Fruit fly (Drosophila melanogaster) whole organism, embryonic: ENCODE measurements around the gene CG13031.

ENCODE experiments used
- ATbp ChIP-seq: fragments of 200-800 bp; sonication (Bioruptor generic); optimal IDR thresholded peaks from 2 replicates; lab custom pipeline; 2017; ENCODE audit warnings: missing biosample characterization, mild to moderate bottlenecking, missing genetic modification characterization, missing genetic modification reagents
- Asciz ChIP-seq: fragments of 200-800 bp; sonication (Bioruptor generic); optimal IDR thresholded peaks from 2 replicates; lab custom pipeline; 2017; ENCODE audit warnings: missing biosample characterization, mild to moderate bottlenecking, missing genetic modification characterization, missing genetic modification reagents
- C15 ChIP-seq: fragments of 200-800 bp; sonication (Bioruptor generic); IDR thresholded peaks from 3 replicates; pipeline ENCODE4 v1.3.6; 2022; ENCODE audit warnings: missing biosample characterization, missing genetic modification characterization
- CG11456 ChIP-seq: fragments of 200-800 bp; sonication (Bioruptor generic); IDR thresholded peaks from 3 replicates; pipeline ENCODE4 v1.3.6; 2022; ENCODE audit warnings: missing biosample characterization, missing genetic modification characterization
- CG12219 ChIP-seq: fragments of 200-800 bp; sonication (Bioruptor generic); optimal IDR thresholded peaks from 3 replicates; lab custom pipeline; 2018; ENCODE audit warnings: missing biosample characterization, mild to moderate bottlenecking, missing genetic modification characterization
- CG1602 ChIP-seq: fragments of 200-800 bp; sonication (Bioruptor generic); optimal IDR thresholded peaks from 3 replicates; lab custom pipeline; 2016; ENCODE audit warnings: missing biosample characterization, missing genetic modification characterization
- CG1832 ChIP-seq: fragments of 200-800 bp; sonication (Bioruptor generic); optimal IDR thresholded peaks from 2 replicates; lab custom pipeline; 2017; ENCODE audit warnings: missing biosample characterization, mild to moderate bottlenecking, missing genetic modification characterization, inconsistent platforms
- CG18476 ChIP-seq: fragments of 200-800 bp; sonication (Bioruptor generic); optimal IDR thresholded peaks from 2 replicates; lab custom pipeline; 2016; ENCODE audit warnings: missing biosample characterization, mild to moderate bottlenecking, missing genetic modification characterization
- CG18599 ChIP-seq: fragments of 200-800 bp; sonication (Bioruptor generic); optimal IDR thresholded peaks from 3 replicates; lab custom pipeline; 2017; ENCODE audit warnings: missing biosample characterization, missing genetic modification characterization, mild to moderate bottlenecking, moderate library complexity, missing genetic modification reagents
- CG18619 ChIP-seq: fragments of 200-800 bp; sonication (Bioruptor generic); optimal IDR thresholded peaks from 3 replicates; lab custom pipeline; 2017; ENCODE audit warnings: missing biosample characterization, mild to moderate bottlenecking, missing genetic modification characterization
- CG2120 ChIP-seq: fragments of 200-800 bp; sonication (Bioruptor generic); optimal IDR thresholded peaks from 3 replicates; lab custom pipeline; 2016; ENCODE audit warnings: missing biosample characterization, missing genetic modification characterization
- CG2875 ChIP-seq: fragments of 200-800 bp; sonication (Bioruptor generic); optimal IDR thresholded peaks from 2 replicates; lab custom pipeline; 2017; ENCODE audit warnings: missing biosample characterization, mild to moderate bottlenecking, missing genetic modification characterization, missing genetic modification reagents
- CG2889 ChIP-seq: fragments of 200-800 bp; sonication (Bioruptor generic); IDR thresholded peaks from 3 replicates; pipeline ENCODE4 v1.3.6; 2022; ENCODE audit warnings: missing biosample characterization, missing genetic modification characterization
- CG3281 ChIP-seq: fragments of 200-800 bp; sonication (Bioruptor generic); optimal IDR thresholded peaks from 3 replicates; lab custom pipeline; 2017; ENCODE audit warnings: missing biosample characterization, mild to moderate bottlenecking, missing genetic modification characterization
- CG3407 ChIP-seq: fragments of 200-800 bp; sonication (Bioruptor generic); optimal IDR thresholded peaks from 2 replicates; lab custom pipeline; 2018; ENCODE audit warnings: missing biosample characterization, mild to moderate bottlenecking, missing genetic modification characterization
- CG7372 ChIP-seq: fragments of 200-800 bp; sonication (Bioruptor generic); IDR thresholded peaks from 2 replicates; pipeline ENCODE4 v1.3.6; 2022; ENCODE audit warnings: missing biosample characterization, missing genetic modification characterization
- CG7786 ChIP-seq: fragments of 200-800 bp; sonication (Bioruptor generic); optimal IDR thresholded peaks from 2 replicates; lab custom pipeline; 2016; ENCODE audit warnings: missing biosample characterization, missing genetic modification characterization
- CG7963 ChIP-seq: fragments of 200-800 bp; sonication (Bioruptor generic); IDR thresholded peaks from 3 replicates; pipeline ENCODE4 v1.3.6; 2022; ENCODE audit warnings: missing biosample characterization, missing genetic modification characterization; ENCODE audit not compliant: partially characterized antibody
- CG8290 ChIP-seq, 3 experiments: fragments of 200-800 bp; sonication (Bioruptor generic); optimal IDR thresholded peaks; 2 replicates each; lab custom pipeline; 2016 to 2019; ENCODE audit warnings: missing biosample characterization in 3 of 3, missing genetic modification characterization in 3 of 3, mild to moderate bottlenecking in 2 of 3, moderate library complexity in 1 of 3
- CG9817 ChIP-seq: fragments of 200-800 bp; sonication (Bioruptor generic); optimal IDR thresholded peaks from 2 replicates; lab custom pipeline; 2018; ENCODE audit warnings: missing biosample characterization, mild to moderate bottlenecking, missing genetic modification characterization, moderate library complexity
- D19B ChIP-seq: fragments of 200-800 bp; sonication (Bioruptor generic); optimal IDR thresholded peaks from 2 replicates; lab custom pipeline; 2017; ENCODE audit warnings: missing biosample characterization, mild to moderate bottlenecking, missing genetic modification characterization
- Deaf1 ChIP-seq: fragments of 200-800 bp; optimal IDR thresholded peaks from 3 replicates; lab custom pipeline; 2019; ENCODE audit warnings: missing biosample characterization, mild to moderate bottlenecking, missing genetic modification characterization, moderate library complexity
- Dip3 ChIP-seq: fragments of 200-800 bp; sonication (Bioruptor generic); optimal IDR thresholded peaks from 3 replicates; lab custom pipeline; 2016; ENCODE audit warnings: missing biosample characterization, missing genetic modification characterization
- Drgx ChIP-seq: fragments of 200-800 bp; sonication (Bioruptor generic); IDR thresholded peaks from 2 replicates; pipeline ENCODE4 v1.3.6; 2022; ENCODE audit warnings: missing biosample characterization, missing genetic modification characterization
- Eip74EF ChIP-seq, 2 experiments: fragments of 200-800 bp in 1 of 2; fragments of >200 bp in 1 of 2; sonication (Bioruptor generic) in 1 of 2; optimal IDR thresholded peaks; 2 replicates each; lab custom pipeline; 2017 to 2019; ENCODE audit warnings: missing biosample characterization in 2 of 2, missing genetic modification characterization in 2 of 2, mild to moderate bottlenecking in 1 of 2, moderate library complexity in 1 of 2
- Lhr ChIP-seq: fragments of 200-800 bp; sonication (Bioruptor generic); optimal IDR thresholded peaks from 3 replicates; lab custom pipeline; 2017; ENCODE audit warnings: mild to moderate bottlenecking, missing biosample characterization, missing genetic modification reagents, missing genetic modification characterization
- Max ChIP-seq: fragments of 200-800 bp; sonication (Bioruptor generic); optimal IDR thresholded peaks from 2 replicates; lab custom pipeline; 2016; ENCODE audit warnings: missing biosample characterization, mild to moderate bottlenecking, missing genetic modification characterization
- Myb ChIP-seq: fragments of 200-800 bp; sonication (Bioruptor generic); optimal IDR thresholded peaks from 2 replicates; lab custom pipeline; 2016; ENCODE audit warnings: missing biosample characterization, missing genetic modification characterization
- amos ChIP-seq: fragments of 200-800 bp; sonication (Bioruptor generic); IDR thresholded peaks from 2 replicates; pipeline ENCODE4 v1.3.6; 2022; ENCODE audit warnings: missing biosample characterization, missing genetic modification characterization; ENCODE audit not compliant: partially characterized antibody
- ara ChIP-seq: fragments of 200-800 bp; sonication (Bioruptor generic); IDR thresholded peaks from 2 replicates; pipeline ENCODE4 v1.3.6; 2022; ENCODE audit warnings: missing biosample characterization, missing genetic modification characterization
- bcd ChIP-seq: fragments of 200-800 bp; sonication (Bioruptor generic); optimal IDR thresholded peaks from 2 replicates; lab custom pipeline; 2017; ENCODE audit warnings: missing biosample characterization, mild to moderate bottlenecking, missing genetic modification characterization
- br ChIP-seq: fragments of >200 bp; optimal IDR thresholded peaks from 2 replicates; lab custom pipeline; 2017
- btn ChIP-seq: fragments of 200-800 bp; sonication (Bioruptor generic); optimal IDR thresholded peaks from 2 replicates; lab custom pipeline; 2016; ENCODE audit warnings: missing biosample characterization, missing genetic modification characterization
- crol ChIP-seq: fragments of 200-800 bp; sonication (Bioruptor generic); IDR thresholded peaks from 2 replicates; pipeline ENCODE4 v1.3.6; 2022; ENCODE audit warnings: missing biosample characterization, missing genetic modification characterization
- dimm ChIP-seq: fragments of 200-800 bp; sonication (Bioruptor generic); IDR thresholded peaks from 2 replicates; pipeline ENCODE4 v1.3.6; 2022; ENCODE audit warnings: missing biosample characterization, missing genetic modification characterization
- dm ChIP-seq: fragments of 200-800 bp; sonication (Bioruptor generic); optimal IDR thresholded peaks from 3 replicates; lab custom pipeline; 2016; ENCODE audit warnings: missing biosample characterization, missing genetic modification characterization
- emc ChIP-seq: fragments of 200-800 bp; sonication (Bioruptor generic); optimal IDR thresholded peaks from 2 replicates; lab custom pipeline; 2016; ENCODE audit warnings: missing biosample characterization, missing genetic modification characterization
- fd96Cb ChIP-seq: fragments of 200-800 bp; sonication (Bioruptor generic); optimal IDR thresholded peaks from 2 replicates; lab custom pipeline; 2018; ENCODE audit warnings: missing biosample characterization, mild to moderate bottlenecking, missing genetic modification characterization, moderate library complexity
- gcm2 ChIP-seq: fragments of 200-800 bp; sonication (Bioruptor generic); optimal IDR thresholded peaks from 2 replicates; lab custom pipeline; 2016; ENCODE audit warnings: missing biosample characterization, missing genetic modification characterization
- grau ChIP-seq: fragments of 200-800 bp; optimal IDR thresholded peaks from 3 replicates; lab custom pipeline; 2019; ENCODE audit warnings: missing biosample characterization, mild to moderate bottlenecking, missing genetic modification characterization, moderate library complexity
- knrl ChIP-seq: fragments of 200-800 bp; sonication (Bioruptor generic); IDR thresholded peaks from 3 replicates; pipeline ENCODE4 v1.3.6; 2022; ENCODE audit warnings: missing biosample characterization, missing genetic modification characterization; ENCODE audit not compliant: partially characterized antibody
- mam ChIP-seq: fragments of 200-800 bp; sonication (Bioruptor generic); optimal IDR thresholded peaks from 3 replicates; lab custom pipeline; 2016; ENCODE audit warnings: missing biosample characterization, missing genetic modification characterization
- mirr ChIP-seq: fragments of 200-800 bp; sonication (Bioruptor generic); optimal IDR thresholded peaks from 3 replicates; lab custom pipeline; 2018; ENCODE audit warnings: missing biosample characterization, mild to moderate bottlenecking, missing genetic modification characterization
- pb ChIP-seq: fragments of 200-800 bp; sonication (Bioruptor generic); optimal IDR thresholded peaks from 3 replicates; lab custom pipeline; 2016; ENCODE audit warnings: missing biosample characterization, missing genetic modification characterization
- salm ChIP-seq: fragments of 200-800 bp; sonication (Bioruptor generic); optimal IDR thresholded peaks from 2 replicates; lab custom pipeline; 2018; ENCODE audit warnings: missing biosample characterization, mild to moderate bottlenecking, missing genetic modification characterization
- sr ChIP-seq: fragments of 200-800 bp; sonication (Bioruptor generic); IDR thresholded peaks from 3 replicates; pipeline ENCODE4 v1.3.6; 2022; ENCODE audit warnings: missing biosample characterization, missing genetic modification characterization
- unpg ChIP-seq: fragments of 200-800 bp; sonication (Bioruptor generic); optimal IDR thresholded peaks from 3 replicates; lab custom pipeline; 2018; ENCODE audit warnings: missing biosample characterization, mild to moderate bottlenecking, missing genetic modification characterization, moderate library complexity
- wdn ChIP-seq: fragments of 200-800 bp; sonication (Bioruptor generic); IDR thresholded peaks from 2 replicates; pipeline ENCODE4 v1.3.6; 2022; ENCODE audit warnings: missing biosample characterization, missing genetic modification characterization
- z ChIP-seq: fragments of 200-800 bp; sonication (Bioruptor generic); IDR thresholded peaks from 3 replicates; pipeline ENCODE4 v1.3.6; 2022; ENCODE audit warnings: missing biosample characterization, missing genetic modification characterization
- zfh1 ChIP-seq: fragments of 200-800 bp; sonication (Bioruptor generic); IDR thresholded peaks from 3 replicates; pipeline ENCODE4 v1.3.6; 2022; ENCODE audit warnings: missing biosample characterization, missing genetic modification characterization

Gene CG13031

DNA sequence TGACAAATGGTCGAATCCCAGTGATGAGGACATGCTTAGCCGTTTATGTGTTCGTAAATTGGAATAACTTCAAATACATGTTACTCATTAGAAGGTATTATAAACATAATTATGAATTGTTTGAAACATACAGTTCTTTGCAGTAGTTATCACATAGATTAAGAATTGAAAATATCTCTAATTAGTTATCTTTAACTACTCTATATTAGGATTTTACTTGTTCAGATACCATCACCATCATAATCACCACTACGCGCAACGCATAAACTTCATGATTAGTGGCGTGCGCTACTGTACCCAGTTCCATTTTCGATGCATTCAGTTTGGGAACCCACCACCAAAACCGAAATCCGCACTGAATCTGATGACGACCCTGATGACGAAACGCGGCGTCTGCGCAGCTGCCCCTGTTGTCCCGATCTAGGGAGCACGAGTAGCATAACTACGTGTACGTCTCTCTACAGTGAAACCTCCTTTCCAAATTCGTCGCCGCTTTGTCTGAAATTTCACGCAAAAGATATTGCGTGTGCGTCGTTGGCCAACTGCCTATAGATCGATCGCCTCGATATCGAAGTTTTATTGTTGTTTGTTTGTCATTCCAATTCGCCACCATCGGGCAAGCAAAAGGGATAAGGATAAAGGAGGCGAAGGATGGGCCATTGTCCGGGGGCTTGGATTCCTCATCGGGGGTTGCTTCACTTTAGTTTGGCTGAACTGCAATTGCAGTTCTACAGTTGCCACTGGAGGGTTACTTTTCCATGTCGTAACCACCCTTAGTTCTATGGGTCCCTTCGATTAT, 19.4 kb downstream of the CG13031 start (continued):
- TF ChIP-seq CG7963 (GFP tag; lab: Robert Waterston, UW) (no peak), amos (GFP tag; lab: Robert Waterston, UW) (no peak), mirr (GFP tag; lab: Kevin White, UChicago) (no peak), sr (GFP tag; lab: Robert Waterston, UW) (no peak), crol (GFP tag; lab: Robert Waterston, UW) (no peak), btn (GFP tag; lab: Kevin White, UChicago) (no peak), CG18599 (peak; percentile 13), Drgx (no peak), CG12219 (GFP tag; lab: Kevin White, UChicago) (no peak), Deaf1 (no peak), mam (GFP tag; lab: Kevin White, UChicago) (no peak), zfh1 (GFP tag; lab: Robert Waterston, UW) (no peak), CG2875 (GFP tag; lab: Kevin White, UChicago) (no peak), CG2889 (GFP tag; lab: Robert Waterston, UW) (no peak), ara (no peak), pb (GFP tag; lab: Kevin White, UChicago) (no peak), dimm (no peak), Eip74EF (GFP tag; optimal IDR thresholded peaks at IDR 0.05; lab: Kevin White, UChicago) (no peak), wdn (GFP tag; lab: Robert Waterston, UW) (no peak), ATbp (GFP tag; lab: Kevin White, UChicago) (no peak), CG2120 (GFP tag; lab: Kevin White, UChicago) (no peak), bcd (GFP tag; lab: Kevin White, UChicago) (no peak), Myb (no peak), CG3281 (GFP tag; lab: Kevin White, UChicago) (no peak), br (lab: Kevin White, UChicago) (no peak), CG9817 (tag; lab: Kevin White, UChicago) (no peak), knrl (GFP tag; lab: Robert Waterston, UW) (no peak), unpg (GFP tag; lab: Kevin White, UChicago) (no peak), Max (GFP tag; lab: Kevin White, UChicago) (no peak), gcm2 (GFP tag; lab: Kevin White, UChicago) (no peak), emc (GFP tag; lab: Kevin White, UChicago) (no peak), CG7786 (GFP tag; lab: Kevin White, UChicago) (no peak), CG3407 (no peak), dm (GFP tag; lab: Kevin White, UChicago) (no peak), CG7372 (GFP tag; lab: Robert Waterston, UW) (no peak), Lhr (no peak), Asciz (GFP tag; lab: Kevin White, UChicago) (no peak), CG1602 (GFP tag; lab: Kevin White, UChicago) (no peak), C15 (GFP tag; lab: Robert Waterston, UW) (no peak), CG8290 (GFP tag; optimal IDR thresholded peaks at IDR 0.05; lab: Kevin White, UChicago) (no peak), CG8290 (tag; optimal IDR thresholded peaks at IDR 0.05; lab: Kevin White, UChicago) (no peak), grau (tag; lab: Kevin White, UChicago) (peak; percentile 94), CG1832 (no peak), D19B (GFP tag; lab: Kevin White, UChicago) (no peak), z (no peak), Dip3 (no peak), CG11456 (GFP tag; lab: Robert Waterston, UW) (no peak), salm (tag; lab: Kevin White, UChicago) (no peak), fd96Cb (tag; lab: Kevin White, UChicago) (peak; percentile 13), CG18476 (GFP tag; lab: Kevin White, UChicago) (no peak), CG18619 (no peak)
